Fruit fly (Drosophila melanogaster): Measurements from ENCODE around the gene CG6310.

Gene CG6310

DNA sequence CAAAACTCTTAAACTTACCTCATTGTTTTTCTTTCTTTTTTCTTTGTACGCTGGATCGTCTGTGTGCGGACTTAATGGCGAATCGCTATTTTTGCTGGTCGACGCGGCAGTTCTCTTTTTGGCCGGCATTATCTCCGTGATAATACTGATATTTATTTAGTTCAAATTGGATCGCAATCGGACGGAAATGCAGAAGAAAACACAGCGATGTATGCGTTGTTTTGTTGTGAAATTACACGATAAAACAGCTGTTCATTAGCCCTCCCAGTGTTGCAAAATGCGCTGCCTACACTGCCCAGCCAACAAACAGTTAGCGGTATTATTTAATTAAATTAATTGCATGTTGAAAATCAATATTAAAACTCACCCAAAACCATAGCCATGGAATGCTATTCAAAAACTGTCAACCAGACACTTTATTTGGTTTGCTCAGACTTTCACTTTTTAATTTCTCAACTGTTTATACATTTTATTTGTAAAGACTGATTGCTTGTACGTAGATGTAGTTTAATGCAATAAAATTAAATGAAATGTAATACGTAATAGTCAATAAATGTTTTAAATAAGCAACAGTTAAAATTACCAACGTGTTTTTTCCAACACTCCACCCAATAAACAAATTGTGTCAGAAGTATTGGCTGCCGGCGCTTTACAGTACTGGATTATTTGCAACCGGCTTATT, 28.5 kb upstream of the CG6310 start, which contains the start of the genes Irbp18 and APP-BP1 (continued):
- peak; percentile 76 for TF ChIP-seq corto (GFP tag; optimal IDR thresholded peaks at IDR 0.05)
- TF ChIP-seq chif (GFP tag; optimal IDR thresholded peaks at IDR 0.05) = peak; percentile 84 to 95
- TF ChIP-seq tll (GFP tag; optimal IDR thresholded peaks at IDR 0.05) = peak in 1 of 2 experiments; percentile 37
- peak; percentile 85 for TF ChIP-seq CG32767 (GFP tag; IDR thresholded peaks at IDR 0.05)
- peak; percentile 93 for TF ChIP-seq kay (GFP tag; optimal IDR thresholded peaks at IDR 0.05)
- TF ChIP-seq esg (GFP tag; conservative IDR thresholded peaks at IDR 0.05) = peak; percentile 83
- peak; percentile 93 to 95 for TF ChIP-seq dpn (GFP tag; optimal IDR thresholded peaks at IDR 0.05)
- TF ChIP-seq CG8089 (GFP tag; optimal IDR thresholded peaks at IDR 0.05) = peak; percentile 92
- no peak for TF ChIP-seq CG1832 (GFP tag; optimal IDR thresholded peaks at IDR 0.05)
- peak; percentile 92 to 96 for TF ChIP-seq Pdp1 (GFP tag; optimal IDR thresholded peaks at IDR 0.05)
- peak; percentile 96 for TF ChIP-seq zfh2 (GFP tag; optimal IDR thresholded peaks at IDR 0.05)
- peak; percentile 89 for TF ChIP-seq fd96Cb (tag; optimal IDR thresholded peaks at IDR 0.05)
- TF ChIP-seq Scr (GFP tag; IDR thresholded peaks at IDR 0.05; ENCODE audit: partially characterized antibody) = no peak
- peak; percentile 78 for TF ChIP-seq salm (tag; optimal IDR thresholded peaks at IDR 0.05)
- peak; percentile 93 for TF ChIP-seq CG4820 (GFP tag; optimal IDR thresholded peaks at IDR 0.05)
- peak; percentile 89 for TF ChIP-seq gcm (GFP tag; optimal IDR thresholded peaks at IDR 0.05)
- TF ChIP-seq knrl (GFP tag; IDR thresholded peaks at IDR 0.05; ENCODE audit: partially characterized antibody) = no peak
- peak; percentile 93 for TF ChIP-seq Atf3 (GFP tag; optimal IDR thresholded peaks at IDR 0.05)
- TF ChIP-seq Sry-β (GFP tag; optimal IDR thresholded peaks at IDR 0.05) = peak; percentile 37
- no peak; the same call in 1 of the 2 replicates for TF ChIP-seq CG5953 (GFP tag; IDR thresholded peaks at IDR 0.05)
- peak; percentile 95 for TF ChIP-seq CG13624 (GFP tag; optimal IDR thresholded peaks at IDR 0.05)
- peak; percentile 79 for TF ChIP-seq CG30020 (tag; optimal IDR thresholded peaks at IDR 0.05)
- TF ChIP-seq CG3995 (GFP tag; optimal IDR thresholded peaks at IDR 0.05) = peak; percentile 64
- TF ChIP-seq gcm2 (GFP tag; optimal IDR thresholded peaks at IDR 0.05) = peak; percentile 86
- TF ChIP-seq Ssrp (tag; optimal IDR thresholded peaks at IDR 0.05) = peak; percentile 90
- peak; percentile 92 for TF ChIP-seq tup (GFP tag; optimal IDR thresholded peaks at IDR 0.05)
- TF ChIP-seq HLH3B (GFP tag; IDR thresholded peaks at IDR 0.05) = peak; percentile 75
- peak; percentile 93 for TF ChIP-seq HHEX (GFP tag; optimal IDR thresholded peaks at IDR 0.05)
- peak; percentile 97 for TF ChIP-seq Elba2 (GFP tag; optimal IDR thresholded peaks at IDR 0.05)
- peak; percentile 17 for TF ChIP-seq pfk (GFP tag; optimal IDR thresholded peaks at IDR 0.05)
- TF ChIP-seq crc (GFP tag; optimal IDR thresholded peaks at IDR 0.05) = peak; percentile 91
- TF ChIP-seq nau (GFP tag; optimal IDR thresholded peaks at IDR 0.05) = peak; percentile 92
- peak; percentile 90 for TF ChIP-seq CG12942 (GFP tag; optimal IDR thresholded peaks at IDR 0.05)
- TF ChIP-seq gem (tag; optimal IDR thresholded peaks at IDR 0.05) = peak; percentile 96
- TF ChIP-seq scrt (GFP tag; optimal IDR thresholded peaks at IDR 0.05) = peak; percentile 91
- peak; percentile 96 for TF ChIP-seq mam (GFP tag; optimal IDR thresholded peaks at IDR 0.05)
- TF ChIP-seq bab2 (GFP tag; optimal IDR thresholded peaks at IDR 0.05) = peak; percentile 93
- peak; percentile 87 for TF ChIP-seq CG34422 (GFP tag; IDR thresholded peaks at IDR 0.05)
- peak; percentile 99 for TF ChIP-seq sens (GFP tag)
- peak; percentile 65 for TF ChIP-seq CG11696 (GFP tag; IDR thresholded peaks at IDR 0.05)
- TF ChIP-seq Aef1 (GFP tag; IDR thresholded peaks at IDR 0.05) = peak; percentile 83
- peak; percentile 69 for TF ChIP-seq CG7928 (GFP tag; optimal IDR thresholded peaks at IDR 0.05)
- TF ChIP-seq CG17802 (tag; optimal IDR thresholded peaks at IDR 0.05) = peak; percentile 71
- TF ChIP-seq Stat92E (GFP tag; optimal IDR thresholded peaks at IDR 0.05) = peak in 1 of 3 experiments; percentile 30
- TF ChIP-seq CG15696 (tag; optimal IDR thresholded peaks at IDR 0.05) = peak; percentile 73
- peak in 1 of 2 experiments; percentile 74 for TF ChIP-seq insv (GFP tag; optimal IDR thresholded peaks at IDR 0.05)
- TF ChIP-seq BEAF-32 (GFP tag; optimal IDR thresholded peaks at IDR 0.05) = peak; percentile 46
- no peak for TF ChIP-seq br (optimal IDR thresholded peaks at IDR 0.05)
- TF ChIP-seq Dip2 (GFP tag; IDR thresholded peaks at IDR 0.05) = no peak
